Fruit fly (Drosophila melanogaster): Measurements from ENCODE around the gene CG7352.

The CG7352 gene

dm6 chr3R:8334982-8335381 is 12.4 kb upstream of the CG7352 start:
- no peak for TF ChIP-seq ovo (GFP tag; optimal IDR thresholded peaks at IDR 0.05)

dm6 chr3R:8336012-8336567 is 11.3 kb upstream of the CG7352 start:
- TF ChIP-seq Hr96 (GFP tag; optimal IDR thresholded peaks at IDR 0.05) (no peak), CG12768 (GFP tag; optimal IDR thresholded peaks at IDR 0.05) (no peak), Crg-1 (GFP tag; optimal IDR thresholded peaks at IDR 0.05) (no peak), CG14711 (tag; optimal IDR thresholded peaks at IDR 0.05) (no peak), CG7045 (GFP tag; optimal IDR thresholded peaks at IDR 0.05) (no peak), CG5204 (GFP tag; optimal IDR thresholded peaks at IDR 0.05) (no peak), ovo (GFP tag; optimal IDR thresholded peaks at IDR 0.05) (no peak), Clk (GFP tag; optimal IDR thresholded peaks at IDR 0.05) (no peak)

DNA sequence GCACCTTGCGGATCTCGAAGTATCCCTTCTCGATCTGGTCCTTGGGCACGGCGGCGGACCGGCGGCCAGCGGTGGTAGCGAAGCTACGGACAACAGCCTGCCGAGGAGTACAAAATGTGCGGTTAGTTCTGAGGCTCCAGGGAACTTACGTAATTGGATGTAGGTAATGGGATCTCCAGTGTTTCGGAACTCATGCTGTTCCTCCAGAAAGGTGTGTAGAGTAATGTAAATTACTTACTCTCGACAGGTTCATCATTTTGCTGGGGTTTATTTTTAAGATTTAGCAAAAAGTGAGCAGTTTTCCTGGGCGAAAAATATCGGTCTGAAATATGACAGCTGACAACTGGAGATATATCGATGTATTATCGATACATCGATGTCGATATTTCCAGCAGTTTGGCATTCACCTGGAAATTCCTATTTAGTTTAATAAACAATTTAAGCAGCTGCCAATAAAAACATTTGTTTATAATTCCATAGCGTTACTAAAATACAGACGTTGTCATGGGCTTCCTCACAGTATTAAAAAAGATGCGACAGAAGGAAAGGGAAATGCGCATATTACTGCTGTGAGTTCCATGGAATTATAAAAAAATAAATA is 6.6 kb upstream of the CG7352 start, which contains the start of the genes COX7A and Arl2:
TSS of gene COX7A (minus strand) at position 369 of the 601 bp plus-strand sequence.
TSS of gene Arl2 (plus strand) at position 426 of the 601 bp plus-strand sequence.
- no peak for TF ChIP-seq CG11617 (GFP tag; optimal IDR thresholded peaks at IDR 0.05)
- no peak for TF ChIP-seq CG33017 (tag; optimal IDR thresholded peaks at IDR 0.05)
- no peak for TF ChIP-seq CG5204 (GFP tag; optimal IDR thresholded peaks at IDR 0.05)
- no peak for TF ChIP-seq toe (GFP tag; optimal IDR thresholded peaks at IDR 0.05)
- TF ChIP-seq kay (GFP tag; ENCODE audit: borderline replicate concordance) = no peak
- TF ChIP-seq Mnt (GFP tag; optimal IDR thresholded peaks at IDR 0.05) = no peak
- TF ChIP-seq pad (GFP tag; optimal IDR thresholded peaks at IDR 0.05) = no peak
- peak; percentile 20 for TF ChIP-seq Crg-1 (GFP tag; optimal IDR thresholded peaks at IDR 0.05)
- peak; percentile 1 for TF ChIP-seq CG7101 (tag; optimal IDR thresholded peaks at IDR 0.05)
- TF ChIP-seq CG7045 (GFP tag; optimal IDR thresholded peaks at IDR 0.05) = no peak
- no peak for TF ChIP-seq CG1620 (GFP tag; optimal IDR thresholded peaks at IDR 0.05)
- no peak for TF ChIP-seq CG12768 (GFP tag; optimal IDR thresholded peaks at IDR 0.05)
- peak; percentile 16 for TF ChIP-seq CG14711 (tag; optimal IDR thresholded peaks at IDR 0.05)
- peak; percentile 8 for TF ChIP-seq bab1 (GFP tag; optimal IDR thresholded peaks at IDR 0.05)
- no peak for TF ChIP-seq Clk (GFP tag; optimal IDR thresholded peaks at IDR 0.05)
- peak; percentile 23 for TF ChIP-seq tj (GFP tag; optimal IDR thresholded peaks at IDR 0.05)
- TF ChIP-seq cnc (optimal IDR thresholded peaks at IDR 0.05) = no peak
- TF ChIP-seq ovo (GFP tag; optimal IDR thresholded peaks at IDR 0.05) = no peak
- TF ChIP-seq Hr96 (GFP tag; optimal IDR thresholded peaks at IDR 0.05) = no peak
- no peak for TF ChIP-seq cic (GFP tag; optimal IDR thresholded peaks at IDR 0.05)

- TF ChIP-seq Hr96 (GFP tag; optimal IDR thresholded peaks at IDR 0.05) = no peak
- TF ChIP-seq Mnt (GFP tag; optimal IDR thresholded peaks at IDR 0.05) = no peak
- no peak for TF ChIP-seq CG12768 (GFP tag; optimal IDR thresholded peaks at IDR 0.05)
- no peak for TF ChIP-seq Crg-1 (GFP tag; optimal IDR thresholded peaks at IDR 0.05)
- TF ChIP-seq CG7045 (GFP tag; optimal IDR thresholded peaks at IDR 0.05) = no peak
Observed at dm6 chr3R:8343251-8343744, 4.1 kb upstream of the CG7352 start, which contains the start of the genes PNKP and COX7AL. PNKP (minus strand) TSS chr3R:8343516. COX7AL (plus strand) TSS chr3R:8343669.

- TF ChIP-seq cnc (optimal IDR thresholded peaks at IDR 0.05) (peak in 1 of 2 experiments; percentile 40), kay (GFP tag; ENCODE audit: borderline replicate concordance) (no peak)
Observed at dm6 chr3R:8344174-8344573, 3.2 kb upstream of the CG7352 start, which contains the start of gene DppIII. DppIII (plus strand) TSS chr3R:8344400.

dm6 chr3R:8347835-8348234 is 456 bp downstream of the CG7352 start:
- TF ChIP-seq ovo (GFP tag; optimal IDR thresholded peaks at IDR 0.05) (no peak), toe (GFP tag; optimal IDR thresholded peaks at IDR 0.05) (no peak), pad (GFP tag; optimal IDR thresholded peaks at IDR 0.05) (no peak), CG1620 (GFP tag; optimal IDR thresholded peaks at IDR 0.05) (no peak), CG7101 (tag; optimal IDR thresholded peaks at IDR 0.05) (no peak), CG12768 (GFP tag; optimal IDR thresholded peaks at IDR 0.05) (no peak)

- TF ChIP-seq CG14711 (tag; optimal IDR thresholded peaks at IDR 0.05) = no peak
- TF ChIP-seq CG33017 (tag; optimal IDR thresholded peaks at IDR 0.05) = no peak
- TF ChIP-seq cic (GFP tag; optimal IDR thresholded peaks at IDR 0.05) = no peak
- TF ChIP-seq ovo (GFP tag; optimal IDR thresholded peaks at IDR 0.05) = no peak
- TF ChIP-seq CG7101 (tag; optimal IDR thresholded peaks at IDR 0.05) = no peak
- TF ChIP-seq toe (GFP tag; optimal IDR thresholded peaks at IDR 0.05) = no peak
- TF ChIP-seq Mnt (GFP tag; optimal IDR thresholded peaks at IDR 0.05) = no peak
- no peak for TF ChIP-seq cnc (optimal IDR thresholded peaks at IDR 0.05)
- no peak for TF ChIP-seq CG7045 (GFP tag; optimal IDR thresholded peaks at IDR 0.05)
- TF ChIP-seq CG11617 (GFP tag; optimal IDR thresholded peaks at IDR 0.05) = no peak
Observed at dm6 chr3R:8349106-8349448, 1.7 kb downstream of the CG7352 start.
